Worm (Caenorhabditis elegans) whole organism, late embryonic: ENCODE results near the gene srlf-4.

Experiments used
- Y22D7AL.16 ChIP-seq: sonication (generic microtip); optimal IDR thresholded peaks from 2 replicates; lab custom pipeline; 2016; ENCODE audit warnings: missing genetic modification characterization, missing compliant biosample characterization
- ahr-1 ChIP-seq: sonication (generic microtip); optimal IDR thresholded peaks from 2 replicates; lab custom pipeline; 2016; ENCODE audit warnings: missing genetic modification characterization, missing compliant biosample characterization
- ama-1 ChIP-seq: fragments of 150-350 bp; optimal IDR thresholded peaks from 2 replicates; lab custom pipeline; 2014
- ceh-14 ChIP-seq: sonication (generic microtip); optimal IDR thresholded peaks from 2 replicates; lab custom pipeline; 2016; ENCODE audit warnings: missing genotype, missing genetic modification characterization, missing compliant biosample characterization
- dve-1 ChIP-seq: sonication (generic microtip); optimal IDR thresholded peaks from 2 replicates; lab custom pipeline; 2017; ENCODE audit warnings: antibody characterized with exemption, mild to moderate bottlenecking, missing genetic modification characterization, missing compliant biosample characterization
- fkh-10 ChIP-seq: fragments of 150-350 bp; optimal IDR thresholded peaks from 2 replicates; lab custom pipeline; 2014; ENCODE audit warnings: missing biosample characterization, missing genetic modification reagents, missing genetic modification characterization
- pha-4 ChIP-seq: fragments of 150-350 bp; optimal IDR thresholded peaks from 2 replicates; lab custom pipeline; 2018; ENCODE audit warnings: missing biosample characterization, missing genetic modification reagents, missing genetic modification characterization
- pqm-1 ChIP-seq: sonication (generic microtip); optimal IDR thresholded peaks from 2 replicates; lab custom pipeline; 2016; ENCODE audit warnings: missing genetic modification characterization, missing compliant biosample characterization
- sdc-2 ChIP-seq: sonication (generic microtip); optimal IDR thresholded peaks from 2 replicates; lab custom pipeline; 2016; ENCODE audit warnings: missing genotype, missing genetic modification characterization, missing compliant biosample characterization
- unc-86 ChIP-seq: sonication (generic microtip); optimal IDR thresholded peaks from 2 replicates; lab custom pipeline; 2016; ENCODE audit warnings: missing genetic modification characterization, missing compliant biosample characterization

- TF ChIP-seq sdc-2 (tag; lab: Kevin White, UChicago), result no peak
- no peak for TF ChIP-seq ahr-1
- TF ChIP-seq pqm-1 (tag; lab: Kevin White, UChicago), result no peak
- no peak for TF ChIP-seq dve-1 (tag; lab: Kevin White, UChicago)
- TF ChIP-seq ama-1 (lab: Kevin White, UChicago), result no peak
- no peak for TF ChIP-seq unc-86 (tag; lab: Kevin White, UChicago)
- TF ChIP-seq ceh-14 (tag; lab: Kevin White, UChicago), result no peak
- TF ChIP-seq pha-4 (tag; lab: Kevin White, UChicago), result no peak
- no peak for TF ChIP-seq Y22D7AL.16 (tag; lab: Kevin White, UChicago)
- TF ChIP-seq fkh-10, result no peak
Observed at ce11 chrIV:12897146-12897545, 27.1 kb downstream of the srlf-4 start.
